Worm (Caenorhabditis elegans) whole organism, early embryonic: ENCODE results near the gene Y77E11A.12.

ENCODE experiments used
- ama-1 ChIP-seq: fragments of 150-350 bp; optimal IDR thresholded peaks from 2 replicates; lab custom pipeline; 2014
- ceh-13 ChIP-seq: fragments of 200-800 bp; sonication (Bioruptor generic); optimal IDR thresholded peaks from 2 replicates; lab custom pipeline; 2018; ENCODE audit warnings: mild to moderate bottlenecking, missing genetic modification characterization, missing compliant biosample characterization
- hmbx-1 ChIP-seq: sonication (generic microtip); optimal IDR thresholded peaks from 2 replicates; lab custom pipeline; 2016; ENCODE audit warnings: mild to moderate bottlenecking, missing genetic modification characterization, missing compliant biosample characterization
- sea-1 ChIP-seq: fragments of 200-800 bp; sonication (Bioruptor generic); conservative IDR thresholded peaks from 2 replicates; pipeline ENCODE4 v1.3.6; 2022; ENCODE audit warnings: missing genetic modification characterization, missing compliant biosample characterization
- tra-4 ChIP-seq: sonication (generic microtip); optimal IDR thresholded peaks from 2 replicates; lab custom pipeline; 2017; ENCODE audit warnings: missing genetic modification characterization, missing compliant biosample characterization

- TF ChIP-seq sea-1 (no peak), hmbx-1 (no peak), ama-1 (lab: Kevin White, UChicago) (no peak), ceh-13 (GFP tag; lab: Kevin White, UChicago) (no peak), tra-4 (no peak)
Observed at ce11 chrIV:1496017-1496678, 21.2 kb upstream of the Y77E11A.12 start, which contains the start of gene npp-20.
